Worm (Caenorhabditis elegans) whole organism, L3 larva: ENCODE results near the gene C25D7.5.

Experiments
- R02D3.7 ChIP-seq: fragments of 150-350 bp; optimal IDR thresholded peaks from 2 replicates; lab custom pipeline; 2014; ENCODE audit warnings: missing biosample characterization, missing genetic modification characterization
- ZK546.5 ChIP-seq: sonication (generic microtip); optimal IDR thresholded peaks from 2 replicates; lab custom pipeline; 2017; ENCODE audit warnings: missing biosample characterization, missing genetic modification characterization
- aly-2 ChIP-seq: fragments of 150-350 bp; optimal IDR thresholded peaks from 2 replicates; lab custom pipeline; 2014; ENCODE audit warnings: missing biosample characterization, missing genetic modification characterization
- ama-1 ChIP-seq: fragments of 150-350 bp; optimal IDR thresholded peaks from 2 replicates; lab custom pipeline; 2018
- ceh-16 ChIP-seq: sonication (generic microtip); optimal IDR thresholded peaks from 2 replicates; lab custom pipeline; 2017; ENCODE audit warnings: missing biosample characterization, missing genetic modification characterization
- ceh-28 ChIP-seq: fragments of 150-350 bp; optimal IDR thresholded peaks from 2 replicates; lab custom pipeline; 2014; ENCODE audit warnings: missing biosample characterization, missing genetic modification reagents, missing genetic modification characterization
- ceh-82 ChIP-seq: fragments of 150-350 bp; optimal IDR thresholded peaks from 2 replicates; lab custom pipeline; 2014; ENCODE audit warnings: missing biosample characterization, missing genetic modification characterization
- ceh-9 ChIP-seq: sonication (generic microtip); optimal IDR thresholded peaks from 2 replicates; lab custom pipeline; 2018; ENCODE audit warnings: missing biosample characterization, missing genetic modification characterization
- elt-1 ChIP-seq: fragments of 150-350 bp; optimal IDR thresholded peaks from 2 replicates; lab custom pipeline; 2014; ENCODE audit warnings: missing biosample characterization, missing genetic modification characterization
- elt-2 ChIP-seq: sonication (generic microtip); optimal IDR thresholded peaks from 2 replicates; lab custom pipeline; 2016; ENCODE audit warnings: missing genetic modification reagents, mild to moderate bottlenecking, missing genetic modification characterization, missing compliant biosample characterization
- elt-3 ChIP-seq, 3 experiments: fragments of 150-350 bp in 1 of 3; sonication (generic microtip) in 2 of 3; optimal IDR thresholded peaks; 2 replicates in 2 of 3; 4 replicates in 1 of 3; lab custom pipeline; 2014 to 2017; ENCODE audit warnings: missing biosample characterization in 3 of 3, missing genetic modification characterization in 3 of 3
- fkh-10 ChIP-seq: sonication (generic microtip); optimal IDR thresholded peaks from 2 replicates; lab custom pipeline; 2017; ENCODE audit warnings: missing biosample characterization, missing genetic modification reagents, missing genetic modification characterization
- fos-1 ChIP-seq: fragments of 150-350 bp; optimal IDR thresholded peaks from 2 replicates; lab custom pipeline; 2014; ENCODE audit warnings: missing biosample characterization, missing genetic modification characterization
- hmg-11 ChIP-seq: sonication (generic microtip); optimal IDR thresholded peaks from 2 replicates; lab custom pipeline; 2016; ENCODE audit warnings: missing genetic modification characterization, missing compliant biosample characterization
- jun-1 ChIP-seq: fragments of 150-350 bp; optimal IDR thresholded peaks from 2 replicates; lab custom pipeline; 2014; ENCODE audit warnings: missing biosample characterization, missing genetic modification reagents, missing genetic modification characterization
- lin-15B ChIP-seq: fragments of 150-350 bp; optimal IDR thresholded peaks from 2 replicates; lab custom pipeline; 2014; ENCODE audit warnings: missing biosample characterization, missing genetic modification characterization
- lin-39 ChIP-seq: fragments of 150-350 bp; optimal IDR thresholded peaks from 2 replicates; lab custom pipeline; 2018; ENCODE audit warnings: missing biosample characterization, missing genetic modification reagents, missing genetic modification characterization
- mdl-1 ChIP-seq: fragments of 150-350 bp; optimal IDR thresholded peaks from 2 replicates; lab custom pipeline; 2014; ENCODE audit warnings: missing biosample characterization, missing genetic modification characterization
- mml-1 ChIP-seq: fragments of 150-350 bp; sonication (generic microtip); optimal IDR thresholded peaks from 3 replicates; lab custom pipeline; 2014; ENCODE audit warnings: missing biosample characterization, missing genetic modification characterization
- nfya-1 ChIP-seq: sonication (generic microtip); optimal IDR thresholded peaks from 2 replicates; lab custom pipeline; 2017; ENCODE audit warnings: missing genetic modification characterization, mild to moderate bottlenecking, missing compliant biosample characterization, antibody characterized with exemption, moderate library complexity; ENCODE audit not compliant: insufficient read depth
- nhr-12 ChIP-seq: fragments of 150-350 bp; optimal IDR thresholded peaks from 2 replicates; lab custom pipeline; 2014; ENCODE audit warnings: missing biosample characterization, missing genetic modification characterization
- nhr-23 ChIP-seq: fragments of 150-350 bp; optimal IDR thresholded peaks from 2 replicates; lab custom pipeline; 2014; ENCODE audit warnings: missing biosample characterization, missing genetic modification reagents, missing genetic modification characterization
- nhr-237 ChIP-seq: fragments of 150-350 bp; optimal IDR thresholded peaks from 2 replicates; lab custom pipeline; 2014; ENCODE audit warnings: missing biosample characterization, missing genetic modification characterization
- nhr-25 ChIP-seq: sonication (generic microtip); optimal IDR thresholded peaks from 2 replicates; lab custom pipeline; 2017; ENCODE audit warnings: missing biosample characterization, missing genetic modification characterization
- nhr-28 ChIP-seq: fragments of 150-350 bp; optimal IDR thresholded peaks from 2 replicates; lab custom pipeline; 2014; ENCODE audit warnings: missing biosample characterization, missing genetic modification characterization
- nhr-76 ChIP-seq: fragments of 150-350 bp; sonication (generic microtip); optimal IDR thresholded peaks from 5 replicates; lab custom pipeline; 2014; ENCODE audit warnings: missing biosample characterization, missing genetic modification characterization
- nhr-77 ChIP-seq: fragments of 150-350 bp; optimal IDR thresholded peaks from 2 replicates; lab custom pipeline; 2014; ENCODE audit warnings: missing biosample characterization, missing genetic modification characterization
- pha-4 ChIP-seq: fragments of 150-350 bp; optimal IDR thresholded peaks from 2 replicates; lab custom pipeline; 2014; ENCODE audit warnings: missing biosample characterization, missing genetic modification reagents, missing genetic modification characterization
- sea-2 ChIP-seq: fragments of 150-350 bp; sonication (generic microtip); optimal IDR thresholded peaks from 4 replicates; lab custom pipeline; 2014; ENCODE audit warnings: missing biosample characterization, missing genetic modification reagents, missing genetic modification characterization
- skn-1 ChIP-seq: fragments of 150-350 bp; optimal IDR thresholded peaks from 2 replicates; lab custom pipeline; 2014; ENCODE audit warnings: missing biosample characterization, missing genetic modification characterization
- snpc-4 ChIP-seq: fragments of 150-350 bp; optimal IDR thresholded peaks from 2 replicates; lab custom pipeline; 2014; ENCODE audit warnings: missing biosample characterization, missing genetic modification characterization
- tbx-2 ChIP-seq: sonication (generic microtip); optimal IDR thresholded peaks from 2 replicates; lab custom pipeline; 2016; ENCODE audit warnings: mild to moderate bottlenecking, missing genetic modification characterization, missing compliant biosample characterization
- unc-39 ChIP-seq: sonication (generic microtip); optimal IDR thresholded peaks from 4 replicates; lab custom pipeline; 2017; ENCODE audit warnings: missing biosample characterization, missing genetic modification characterization
- zag-1 ChIP-seq: fragments of 150-350 bp; optimal IDR thresholded peaks from 2 replicates; lab custom pipeline; 2014; ENCODE audit warnings: missing biosample characterization, missing genetic modification characterization
- ztf-11 ChIP-seq: fragments of 150-350 bp; optimal IDR thresholded peaks from 2 replicates; lab custom pipeline; 2014; ENCODE audit warnings: missing biosample characterization, missing genetic modification characterization

The C25D7.5 gene

ce11 chrV:15051720-15052119 is 730 bp upstream of the C25D7.5 start:
- TF ChIP-seq ceh-9 (tag; lab: Kevin White, UChicago) = no peak
- TF ChIP-seq ZK546.5 (tag; lab: Kevin White, UChicago) = no peak
- no peak for TF ChIP-seq lin-15B
- no peak for TF ChIP-seq mml-1
- no peak for TF ChIP-seq pha-4 (tag; lab: Kevin White, UChicago)
- TF ChIP-seq lin-39 (tag; lab: Kevin White, UChicago) = no peak
- no peak for TF ChIP-seq fos-1 (tag; lab: Kevin White, UChicago)
- TF ChIP-seq nhr-12 (tag; lab: Kevin White, UChicago) = no peak
- no peak for TF ChIP-seq nhr-76 (tag; lab: Kevin White, UChicago)
- no peak for TF ChIP-seq sea-2 (GFP tag; lab: Kevin White, UChicago)
- no peak for TF ChIP-seq nhr-77 (tag; lab: Kevin White, UChicago)
- TF ChIP-seq ceh-82 (tag; lab: Kevin White, UChicago) = no peak
- TF ChIP-seq aly-2 (tag; lab: Kevin White, UChicago) = no peak
- TF ChIP-seq snpc-4 (tag; lab: Kevin White, UChicago) = no peak
- TF ChIP-seq nhr-25 = no peak
- TF ChIP-seq ama-1 = no peak
- TF ChIP-seq nfya-1 (tag; lab: Kevin White, UChicago) = no peak
- no peak for TF ChIP-seq skn-1
- TF ChIP-seq ztf-11 = no peak

- TF ChIP-seq nhr-28 (no peak), nhr-25 (no peak), nhr-77 (tag; lab: Kevin White, UChicago) (no peak)
These were observed 2.3 kb downstream of the C25D7.5 start for ce11 chrV:15054733-15055132.

ce11 chrV:15055873-15056272 is 3.4 kb downstream of the C25D7.5 start, which contains the start of gene C25D7.16:
C25D7.16 (plus strand) TSS chrV:15056173.
- no peak for TF ChIP-seq ZK546.5 (tag; lab: Kevin White, UChicago)
- no peak for TF ChIP-seq elt-1
- no peak for TF ChIP-seq elt-3 (tag; optimal IDR thresholded peaks at IDR 0.05; lab: Kevin White, UChicago)
- no peak for TF ChIP-seq lin-39 (tag; lab: Kevin White, UChicago)
- no peak for TF ChIP-seq fkh-10 (GFP tag; lab: Kevin White, UChicago)

ce11 chrV:15056346-15056839 is 3.9 kb downstream of the C25D7.5 start:
- no peak for TF ChIP-seq ceh-16 (tag; lab: Kevin White, UChicago)
- no peak for TF ChIP-seq jun-1 (tag; lab: Kevin White, UChicago)
- TF ChIP-seq mml-1 = no peak
- TF ChIP-seq elt-1 = no peak
- TF ChIP-seq hmg-11 = no peak
- TF ChIP-seq ceh-28 (tag; lab: Kevin White, UChicago) = no peak
- no peak for TF ChIP-seq nhr-77 (tag; lab: Kevin White, UChicago)
- TF ChIP-seq ceh-82 (tag; lab: Kevin White, UChicago) = no peak
- TF ChIP-seq snpc-4 (tag; lab: Kevin White, UChicago) = no peak
- TF ChIP-seq tbx-2 (tag; lab: Kevin White, UChicago) = no peak
- TF ChIP-seq R02D3.7 (tag; lab: Kevin White, UChicago) = no peak
- no peak for TF ChIP-seq fos-1 (tag; lab: Kevin White, UChicago)
- TF ChIP-seq lin-15B = no peak
- TF ChIP-seq nhr-237 (tag; lab: Kevin White, UChicago) = no peak
- no peak for TF ChIP-seq elt-2 (tag; lab: Kevin White, UChicago)
- no peak for TF ChIP-seq nhr-28
- no peak for TF ChIP-seq fkh-10 (GFP tag; lab: Kevin White, UChicago)
- TF ChIP-seq nhr-23 = no peak
- TF ChIP-seq skn-1 = no peak

- TF ChIP-seq ama-1 = no peak
- no peak for TF ChIP-seq mml-1
- TF ChIP-seq nfya-1 (tag; lab: Kevin White, UChicago) = no peak
- TF ChIP-seq zag-1 (tag; lab: Kevin White, UChicago) = no peak
- TF ChIP-seq nhr-28 = no peak
- no peak for TF ChIP-seq nhr-23
- TF ChIP-seq nhr-12 (tag; lab: Kevin White, UChicago) = no peak
- TF ChIP-seq R02D3.7 (tag; lab: Kevin White, UChicago) = no peak
- TF ChIP-seq fkh-10 (GFP tag; lab: Kevin White, UChicago) = no peak
- no peak for TF ChIP-seq skn-1
- no peak for TF ChIP-seq elt-3 (tag; optimal IDR thresholded peaks at IDR 0.05; lab: Kevin White, UChicago)
- TF ChIP-seq ZK546.5 (tag; lab: Kevin White, UChicago) = no peak
- no peak for TF ChIP-seq unc-39
- no peak for TF ChIP-seq fos-1 (tag; lab: Kevin White, UChicago)
- no peak for TF ChIP-seq ceh-16 (tag; lab: Kevin White, UChicago)
- TF ChIP-seq nhr-76 (tag; lab: Kevin White, UChicago) = no peak
- TF ChIP-seq sea-2 (GFP tag; lab: Kevin White, UChicago) = no peak
- no peak for TF ChIP-seq lin-39 (tag; lab: Kevin White, UChicago)
- no peak for TF ChIP-seq mdl-1 (tag; lab: Kevin White, UChicago)
These were observed 5.3 kb downstream of the C25D7.5 start for ce11 chrV:15057724-15058123.
